Worm (Caenorhabditis elegans) whole organism, young adult: Measurements from ENCODE around the gene EGAP2.2.

Experiments
- B0336.3 ChIP-seq: fragments of 200-800 bp; sonication (Bioruptor generic); IDR thresholded peaks from 2 replicates; pipeline ENCODE4 v1.3.6; 2022; ENCODE audit warnings: missing genetic modification characterization, missing compliant biosample characterization
- C17E4.6 ChIP-seq: fragments of 200-800 bp; sonication (Bioruptor generic); IDR thresholded peaks from 2 replicates; pipeline ENCODE4 v1.3.6; 2022; ENCODE audit warnings: missing genetic modification reagents, missing genetic modification characterization, missing compliant biosample characterization
- F10E7.11 ChIP-seq: sonication (generic microtip); optimal IDR thresholded peaks from 2 replicates; lab custom pipeline; 2017; ENCODE audit warnings: mild to moderate bottlenecking, missing genetic modification characterization, moderate library complexity, missing compliant biosample characterization
- F37B4.10 ChIP-seq: fragments of 200-800 bp; sonication (Bioruptor generic); IDR thresholded peaks from 2 replicates; pipeline ENCODE4 v1.3.6; 2022; ENCODE audit warnings: missing genetic modification characterization, missing compliant biosample characterization
- F55B11.4 ChIP-seq: sonication (generic microtip); optimal IDR thresholded peaks from 2 replicates; lab custom pipeline; 2016; ENCODE audit warnings: missing compliant biosample characterization, missing genetic modification characterization, borderline replicate concordance; ENCODE audit not compliant: insufficient read depth
- Y79H2A.3 ChIP-seq: fragments of 200-800 bp; sonication (Bioruptor generic); conservative IDR thresholded peaks from 2 replicates; pipeline ENCODE4 v1.3.6; 2022; ENCODE audit warnings: missing genetic modification reagents, missing genetic modification characterization, missing compliant biosample characterization
- akir-1 ChIP-seq: fragments of 200-800 bp; sonication (Bioruptor generic); optimal IDR thresholded peaks from 2 replicates; lab custom pipeline; 2018; ENCODE audit warnings: mild to moderate bottlenecking, missing genetic modification characterization, moderate library complexity, missing compliant biosample characterization
- aptf-3 ChIP-seq: fragments of 200-800 bp; sonication (Bioruptor generic); IDR thresholded peaks from 2 replicates; pipeline ENCODE4 v1.3.6; 2022; ENCODE audit warnings: missing genetic modification characterization, missing compliant biosample characterization
- athp-1 ChIP-seq: sonication (generic microtip); optimal IDR thresholded peaks from 2 replicates; lab custom pipeline; 2017; ENCODE audit warnings: mild to moderate bottlenecking, missing genetic modification characterization, missing compliant biosample characterization
- attf-3 ChIP-seq: fragments of 200-800 bp; sonication (Bioruptor generic); conservative IDR thresholded peaks from 2 replicates; pipeline ENCODE4 v1.3.6; 2022; ENCODE audit warnings: missing genetic modification reagents, missing genetic modification characterization, missing compliant biosample characterization
- ceh-40 ChIP-seq: fragments of 200-800 bp; sonication (Bioruptor generic); IDR thresholded peaks from 2 replicates; pipeline ENCODE4 v1.3.6; 2022; ENCODE audit warnings: missing genetic modification characterization, missing compliant biosample characterization
- die-1 ChIP-seq: sonication (generic microtip); optimal IDR thresholded peaks from 2 replicates; lab custom pipeline; 2016; ENCODE audit warnings: missing genotype, mild to moderate bottlenecking, missing genetic modification characterization, missing compliant biosample characterization
- egrh-3 ChIP-seq: fragments of 200-800 bp; sonication (Bioruptor generic); IDR thresholded peaks from 2 replicates; pipeline ENCODE4 v1.3.6; 2022; ENCODE audit warnings: missing genetic modification reagents, missing genetic modification characterization, missing compliant biosample characterization
- ekl-4 ChIP-seq: fragments of 200-800 bp; sonication (Bioruptor generic); IDR thresholded peaks from 2 replicates; pipeline ENCODE4 v1.3.6; 2022; ENCODE audit warnings: missing genetic modification reagents, missing genetic modification characterization, missing compliant biosample characterization
- ets-4 ChIP-seq: fragments of 200-800 bp; sonication (Bioruptor generic); optimal IDR thresholded peaks from 2 replicates; lab custom pipeline; 2018; ENCODE audit warnings: mild to moderate bottlenecking, missing genetic modification characterization, missing compliant biosample characterization
- him-1 ChIP-seq: sonication (generic microtip); optimal IDR thresholded peaks from 2 replicates; lab custom pipeline; 2016; ENCODE audit warnings: missing genotype, missing genetic modification reagents, missing genetic modification characterization, missing compliant biosample characterization
- hlh-12 ChIP-seq: sonication (generic microtip); optimal IDR thresholded peaks from 2 replicates; lab custom pipeline; 2016; ENCODE audit warnings: missing genetic modification characterization, missing compliant biosample characterization
- hlh-26 ChIP-seq: fragments of 200-800 bp; sonication (Bioruptor generic); conservative IDR thresholded peaks from 2 replicates; pipeline ENCODE4 v1.3.6; 2022; ENCODE audit warnings: missing genetic modification reagents, missing genetic modification characterization, missing compliant biosample characterization
- hmg-1.2 ChIP-seq: fragments of 200-800 bp; sonication (Bioruptor generic); IDR thresholded peaks from 2 replicates; pipeline ENCODE4 v1.3.6; 2022; ENCODE audit warnings: missing genetic modification reagents, missing genetic modification characterization, missing compliant biosample characterization
- hrde-1 ChIP-seq: sonication (generic microtip); optimal IDR thresholded peaks from 2 replicates; lab custom pipeline; 2016; ENCODE audit warnings: missing genetic modification characterization, mild to moderate bottlenecking, missing compliant biosample characterization, moderate library complexity, missing genotype, missing genetic modification reagents, borderline replicate concordance
- lin-26 ChIP-seq: fragments of 200-800 bp; sonication (Bioruptor generic); IDR thresholded peaks from 2 replicates; pipeline ENCODE4 v1.3.6; 2022; ENCODE audit warnings: missing genetic modification reagents, missing genetic modification characterization, missing compliant biosample characterization
- lin-35 ChIP-seq, 3 experiments: fragments of 150-350 bp in 2 of 3; sonication (generic microtip) in 1 of 3; optimal IDR thresholded peaks; 2 replicates each; lab custom pipeline; 2014 to 2018; ENCODE audit warnings: missing biosample characterization in 3 of 3, missing genetic modification characterization in 3 of 3, missing genetic modification reagents in 3 of 3
- lin-54 ChIP-seq: fragments of 200-800 bp; sonication (Bioruptor generic); optimal IDR thresholded peaks from 2 replicates; lab custom pipeline; 2018; ENCODE audit warnings: mild to moderate bottlenecking, missing genetic modification characterization, missing compliant biosample characterization
- lsl-1 ChIP-seq: fragments of 200-800 bp; sonication (Bioruptor generic); optimal IDR thresholded peaks from 2 replicates; lab custom pipeline; 2018; ENCODE audit warnings: mild to moderate bottlenecking, missing genetic modification characterization, moderate library complexity, missing compliant biosample characterization
- madf-10 ChIP-seq: sonication (generic microtip); optimal IDR thresholded peaks from 2 replicates; lab custom pipeline; 2016; ENCODE audit warnings: mild to moderate bottlenecking, missing genetic modification characterization, missing compliant biosample characterization
- madf-3 ChIP-seq: fragments of 200-800 bp; sonication (Bioruptor generic); IDR thresholded peaks from 2 replicates; pipeline ENCODE4 v1.3.6; 2022; ENCODE audit warnings: missing genetic modification reagents, missing genetic modification characterization, missing compliant biosample characterization
- mel-28 ChIP-seq: sonication (generic microtip); optimal IDR thresholded peaks from 2 replicates; lab custom pipeline; 2016; ENCODE audit warnings: borderline replicate concordance, mild to moderate bottlenecking, missing genetic modification characterization, missing compliant biosample characterization
- mes-4 ChIP-seq: sonication (generic microtip); optimal IDR thresholded peaks from 2 replicates; lab custom pipeline; 2016; ENCODE audit warnings: missing genotype, missing genetic modification characterization, missing compliant biosample characterization
- nfya-1 ChIP-seq: sonication (generic microtip); optimal IDR thresholded peaks from 2 replicates; lab custom pipeline; 2017; ENCODE audit warnings: antibody characterized with exemption, missing compliant biosample characterization, missing genetic modification characterization, borderline replicate concordance; ENCODE audit not compliant: insufficient read depth
- nfya-2 ChIP-seq: fragments of 200-800 bp; sonication (Bioruptor generic); IDR thresholded peaks from 2 replicates; pipeline ENCODE4 v1.3.6; 2022; ENCODE audit warnings: missing genetic modification reagents, missing genetic modification characterization, missing compliant biosample characterization
- nhr-179 ChIP-seq: sonication (generic microtip); optimal IDR thresholded peaks from 2 replicates; lab custom pipeline; 2016; ENCODE audit warnings: mild to moderate bottlenecking, missing genetic modification characterization, missing compliant biosample characterization
- pbrm-1 ChIP-seq: fragments of 200-800 bp; sonication (Bioruptor generic); IDR thresholded peaks from 2 replicates; pipeline ENCODE4 v1.3.6; 2022; ENCODE audit warnings: missing genetic modification reagents, missing genetic modification characterization, missing compliant biosample characterization
- pha-4 ChIP-seq: fragments of 150-350 bp; sonication (generic microtip); optimal IDR thresholded peaks from 2 replicates; lab custom pipeline; 2014; ENCODE audit warnings: missing biosample characterization, missing genetic modification reagents, missing genetic modification characterization
- rec-8 ChIP-seq, 2 experiments: sonication (generic microtip); optimal IDR thresholded peaks; 2 replicates each; lab custom pipeline; 2016; ENCODE audit warnings: mild to moderate bottlenecking in 2 of 2, missing genetic modification characterization in 2 of 2, missing genetic modification reagents in 2 of 2, missing genotype in 2 of 2, missing biosample characterization in 1 of 2, missing compliant biosample characterization in 1 of 2, moderate library complexity in 1 of 2
- rpc-1 ChIP-seq, 2 experiments: fragments of 150-350 bp in 1 of 2; sonication (generic microtip) in 1 of 2; optimal IDR thresholded peaks; 2 replicates each; lab custom pipeline; 2014 to 2018; ENCODE audit warnings: missing biosample characterization in 1 of 2, missing genetic modification characterization in 1 of 2, missing genetic modification reagents in 1 of 2, missing genotype in 1 of 2
- snpc-1.1 ChIP-seq: sonication (generic microtip); optimal IDR thresholded peaks from 2 replicates; lab custom pipeline; 2017; ENCODE audit warnings: missing genetic modification characterization, mild to moderate bottlenecking, missing compliant biosample characterization, antibody characterized with exemption, moderate library complexity, missing genotype, missing genetic modification reagents; ENCODE audit not compliant: insufficient read depth
- snpc-1.3 ChIP-seq: sonication (generic microtip); optimal IDR thresholded peaks from 2 replicates; lab custom pipeline; 2017; ENCODE audit warnings: missing genetic modification characterization, mild to moderate bottlenecking, missing compliant biosample characterization, antibody characterized with exemption, moderate library complexity, missing genotype, missing genetic modification reagents; ENCODE audit not compliant: insufficient read depth
- snpc-3.4 ChIP-seq: sonication (generic microtip); optimal IDR thresholded peaks from 2 replicates; lab custom pipeline; 2017; ENCODE audit warnings: missing genetic modification characterization, mild to moderate bottlenecking, missing compliant biosample characterization, antibody characterized with exemption, moderate library complexity, missing genotype, missing genetic modification reagents
- snpc-4 ChIP-seq, 5 experiments: fragments of 150-350 bp in 1 of 5; sonication (generic microtip) in 4 of 5; optimal IDR thresholded peaks; 2 replicates each; lab custom pipeline; 2014 to 2018; ENCODE audit warnings: missing genetic modification characterization in 5 of 5, missing biosample characterization in 3 of 5, antibody characterized with exemption in 2 of 5, mild to moderate bottlenecking in 2 of 5, missing compliant biosample characterization in 2 of 5, missing genotype in 2 of 5, moderate library complexity in 2 of 5, missing genetic modification reagents in 1 of 5
- somi-1 ChIP-seq: fragments of 200-800 bp; sonication (Bioruptor generic); optimal IDR thresholded peaks from 2 replicates; lab custom pipeline; 2018; ENCODE audit warnings: mild to moderate bottlenecking, missing genetic modification characterization, missing compliant biosample characterization
- tlf-1 ChIP-seq: fragments of 200-800 bp; sonication (Bioruptor generic); optimal IDR thresholded peaks from 2 replicates; lab custom pipeline; 2018; ENCODE audit warnings: mild to moderate bottlenecking, missing genetic modification characterization, missing compliant biosample characterization
- unc-62 ChIP-seq: fragments of 150-350 bp; optimal IDR thresholded peaks from 2 replicates; lab custom pipeline; 2014; ENCODE audit warnings: missing biosample characterization, missing genetic modification reagents, missing genetic modification characterization
- zim-3 ChIP-seq: sonication (generic microtip); optimal IDR thresholded peaks from 2 replicates; lab custom pipeline; 2017; ENCODE audit warnings: mild to moderate bottlenecking, missing genetic modification characterization, moderate library complexity, missing compliant biosample characterization
- ztf-22 ChIP-seq: fragments of 200-800 bp; sonication (Bioruptor generic); optimal IDR thresholded peaks from 2 replicates; lab custom pipeline; 2018; ENCODE audit warnings: mild to moderate bottlenecking, missing genetic modification characterization, moderate library complexity, missing compliant biosample characterization
- ztf-25 ChIP-seq: fragments of 200-800 bp; sonication (Bioruptor generic); IDR thresholded peaks from 2 replicates; pipeline ENCODE4 v1.3.6; 2022; ENCODE audit warnings: missing genetic modification reagents, missing genetic modification characterization, missing compliant biosample characterization
- ztf-28 ChIP-seq: fragments of 200-800 bp; sonication (Bioruptor generic); IDR thresholded peaks from 2 replicates; pipeline ENCODE4 v1.3.6; 2022; ENCODE audit warnings: missing genetic modification reagents, missing genetic modification characterization, missing compliant biosample characterization

EGAP2.2 gene

ce11 chrII:5237699-5238098 lies 8.0 kb downstream of the EGAP2.2 start (continued):
- TF ChIP-seq F10E7.11: no peak
- TF ChIP-seq ceh-40: no peak
- TF ChIP-seq somi-1: no peak
- TF ChIP-seq aptf-3: no peak
- 0 out of 2 replicates have a peak, but pooled peaks have one; percentile 24 for TF ChIP-seq ztf-28 (GFP tag; lab: Robert Waterston, UW)
- no peak for TF ChIP-seq pha-4 (tag; lab: Kevin White, UChicago)
- no peak for TF ChIP-seq C17E4.6 (GFP tag; lab: Robert Waterston, UW)
- TF ChIP-seq snpc-1.3 (tag; lab: Kevin White, UChicago): no peak
- no peak for TF ChIP-seq mes-4 (tag; lab: Kevin White, UChicago)
- no peak for TF ChIP-seq nhr-179 (tag; lab: Kevin White, UChicago)
- TF ChIP-seq zim-3 (tag; lab: Kevin White, UChicago): no peak
- no peak for TF ChIP-seq attf-3 (GFP tag; lab: Robert Waterston, UW)
- TF ChIP-seq pbrm-1 (GFP tag; lab: Robert Waterston, UW): peak; percentile 78
- no peak for TF ChIP-seq madf-3 (GFP tag; lab: Robert Waterston, UW)
- no peak for TF ChIP-seq rec-8 (tag; optimal IDR thresholded peaks at IDR 0.05; lab: Kevin White, UChicago)
- no peak for TF ChIP-seq mel-28 (tag; lab: Kevin White, UChicago)
- no peak for TF ChIP-seq akir-1
- TF ChIP-seq die-1 (tag; lab: Kevin White, UChicago): peak; percentile 33
- TF ChIP-seq snpc-3.4 (tag; lab: Kevin White, UChicago): peak; percentile 4
- no peak for TF ChIP-seq hlh-26 (GFP tag; lab: Robert Waterston, UW)
- no peak for TF ChIP-seq ztf-22 (GFP tag; lab: Kevin White, UChicago)
- no peak for TF ChIP-seq unc-62 (GFP tag; lab: Kevin White, UChicago)
- TF ChIP-seq lsl-1: peak; percentile 31
- no peak for TF ChIP-seq F37B4.10 (GFP tag; lab: Robert Waterston, UW)
- peak; percentile 61 for TF ChIP-seq rpc-1 (optimal IDR thresholded peaks at IDR 0.05; lab: Kevin White, UChicago)
- TF ChIP-seq rpc-1 (tag; optimal IDR thresholded peaks at IDR 0.05; lab: Kevin White, UChicago): peak; percentile 75
- no peak for TF ChIP-seq F55B11.4 (tag; lab: Kevin White, UChicago)
- peak; percentile 70 for TF ChIP-seq him-1 (tag; lab: Kevin White, UChicago)
- TF ChIP-seq madf-10: no peak
- TF ChIP-seq tlf-1 (GFP tag; lab: Kevin White, UChicago): no peak
- TF ChIP-seq ets-4 (GFP tag; lab: Kevin White, UChicago): no peak
- no peak for TF ChIP-seq lin-54 (GFP tag; lab: Kevin White, UChicago)
- no peak for TF ChIP-seq B0336.3 (GFP tag; lab: Robert Waterston, UW)
- TF ChIP-seq athp-1 (tag; lab: Kevin White, UChicago): no peak
- TF ChIP-seq lin-26: peak; percentile 66; the same call in 1 of the 2 replicates
- peak; percentile 59 for TF ChIP-seq hmg-1.2 (GFP tag; lab: Robert Waterston, UW)
- TF ChIP-seq nfya-1 (tag; lab: Kevin White, UChicago): no peak
- peak; percentile 64; the same call in 1 of the 2 replicates for TF ChIP-seq ztf-25 (GFP tag; lab: Robert Waterston, UW)
- TF ChIP-seq snpc-1.1 (tag; lab: Kevin White, UChicago): no peak
- TF ChIP-seq egrh-3: no peak
- no peak for TF ChIP-seq hrde-1 (tag; lab: Kevin White, UChicago)
- TF ChIP-seq snpc-4 (GFP tag; optimal IDR thresholded peaks at IDR 0.05; lab: Kevin White, UChicago): no peak
- no peak for TF ChIP-seq snpc-4 (tag; optimal IDR thresholded peaks at IDR 0.05; lab: Kevin White, UChicago)
- TF ChIP-seq lin-35 (GFP tag; optimal IDR thresholded peaks at IDR 0.05; lab: Kevin White, UChicago): no peak
- no peak for TF ChIP-seq hlh-12 (tag; lab: Kevin White, UChicago)
- no peak for TF ChIP-seq nfya-2
- peak; percentile 53; the same call in 1 of the 2 replicates for TF ChIP-seq ekl-4 (GFP tag; lab: Robert Waterston, UW)
- 0 out of 2 replicates have a peak, but pooled peaks have one; percentile 28 for TF ChIP-seq Y79H2A.3 (GFP tag; lab: Robert Waterston, UW)
